Worm (Caenorhabditis elegans): ENCODE measurements around the gene mam-2.

DNA sequence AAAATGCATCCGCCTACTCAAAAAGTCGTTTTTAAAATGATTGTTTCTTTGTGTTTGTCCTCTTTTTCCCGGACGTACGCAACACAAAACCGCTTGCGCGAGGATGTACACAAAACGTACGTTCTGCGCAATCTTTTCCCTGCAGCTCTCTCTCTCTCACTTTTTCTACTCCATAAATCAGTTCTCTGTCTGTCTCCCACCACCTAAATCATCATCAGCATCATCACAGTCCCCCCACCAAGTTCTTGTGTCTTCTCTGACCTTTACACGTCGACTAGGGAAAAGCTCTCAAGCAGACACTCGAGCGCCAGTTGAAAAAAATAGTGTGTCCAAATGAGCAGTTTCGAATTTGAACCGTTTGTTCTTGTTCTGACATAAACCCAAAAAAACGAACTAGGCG, 38.7 kb upstream of the mam-2 start:
- TF ChIP-seq tab-1 (GFP tag; IDR thresholded peaks at IDR 0.05) (no peak), flt-1 (GFP tag; IDR thresholded peaks at IDR 0.05) (no peak), T22C8.4 (GFP tag; IDR thresholded peaks at IDR 0.05) (no peak), klf-2 (GFP tag; conservative IDR thresholded peaks at IDR 0.05) (no peak)

All from whole organism, midembryonic.